Worm (Caenorhabditis elegans): ENCODE data around the gene lnp-1.

DNA sequence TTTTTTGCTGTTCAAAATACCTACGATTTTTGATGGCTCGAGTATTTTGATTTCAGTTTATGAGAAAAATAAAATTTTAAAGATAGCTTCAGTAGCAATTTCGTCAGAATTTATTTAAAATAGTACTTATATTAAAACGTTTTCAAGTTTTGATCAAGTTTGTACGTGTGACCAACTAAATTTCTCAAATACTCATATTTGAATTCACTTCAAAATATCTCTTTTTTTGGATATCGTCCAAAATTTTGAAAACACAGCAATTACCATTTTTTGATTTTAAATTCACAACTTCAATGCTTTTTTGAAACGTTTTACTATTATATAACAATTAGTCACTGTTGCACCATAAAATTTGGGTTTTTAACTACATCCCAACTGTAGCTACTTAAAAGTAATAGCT is 38.3 kb downstream of the lnp-1 start:
- TF ChIP-seq php-3 (GFP tag; IDR thresholded peaks at IDR 0.05) (no peak), pha-4 (GFP tag; IDR thresholded peaks at IDR 0.05) (no peak), pha-4 (tag; optimal IDR thresholded peaks at IDR 0.05) (no peak), snpc-4 (tag; optimal IDR thresholded peaks at IDR 0.05) (no peak), lin-13 (GFP tag; optimal IDR thresholded peaks at IDR 0.05) (no peak)

Data from whole organism, L4 larva.